Fruit fly (Drosophila melanogaster) whole organism, embryonic: Measurements from ENCODE around the gene smg.

Experiments
- ATbp ChIP-seq: fragments of 200-800 bp; sonication (Bioruptor generic); optimal IDR thresholded peaks from 2 replicates; lab custom pipeline; 2017; ENCODE audit warnings: missing biosample characterization, mild to moderate bottlenecking, missing genetic modification characterization, missing genetic modification reagents
- Abd-B ChIP-seq: fragments of 200-800 bp; sonication (Bioruptor generic); optimal IDR thresholded peaks from 2 replicates; lab custom pipeline; 2018; ENCODE audit warnings: missing biosample characterization, mild to moderate bottlenecking, missing genetic modification characterization, moderate library complexity
- Antp ChIP-seq: fragments of 200-800 bp; sonication (Bioruptor generic); optimal IDR thresholded peaks from 3 replicates; lab custom pipeline; 2016; ENCODE audit warnings: missing biosample characterization, missing genetic modification characterization
- BEAF-32 ChIP-seq: fragments of 200-800 bp; sonication (Bioruptor generic); optimal IDR thresholded peaks from 3 replicates; lab custom pipeline; 2017; ENCODE audit warnings: missing biosample characterization, missing genetic modification characterization, mild to moderate bottlenecking, moderate library complexity, missing genetic modification reagents
- C15 ChIP-seq: fragments of 200-800 bp; sonication (Bioruptor generic); IDR thresholded peaks from 3 replicates; pipeline ENCODE4 v1.3.6; 2022; ENCODE audit warnings: missing biosample characterization, missing genetic modification characterization
- CG11398 ChIP-seq: fragments of 200-800 bp; sonication (Bioruptor generic); optimal IDR thresholded peaks from 2 replicates; lab custom pipeline; 2016; ENCODE audit warnings: missing biosample characterization, missing genetic modification characterization
- CG12299 ChIP-seq: fragments of 200-800 bp; sonication (Bioruptor generic); optimal IDR thresholded peaks from 2 replicates; lab custom pipeline; 2018; ENCODE audit warnings: missing biosample characterization, mild to moderate bottlenecking, missing genetic modification characterization
- CG12744 ChIP-seq: fragments of 200-800 bp; sonication (Bioruptor generic); optimal IDR thresholded peaks from 2 replicates; lab custom pipeline; 2016; ENCODE audit warnings: missing biosample characterization, missing genetic modification characterization
- CG14441 ChIP-seq: fragments of 200-800 bp; sonication (Bioruptor generic); IDR thresholded peaks from 2 replicates; pipeline ENCODE4 v1.3.6; 2022; ENCODE audit warnings: missing biosample characterization, missing genetic modification characterization
- CG15696 ChIP-seq: fragments of 200-800 bp; sonication (Bioruptor generic); optimal IDR thresholded peaks from 2 replicates; lab custom pipeline; 2019; ENCODE audit warnings: missing biosample characterization, mild to moderate bottlenecking, missing genetic modification characterization, moderate library complexity
- CG18476 ChIP-seq: fragments of 200-800 bp; sonication (Bioruptor generic); optimal IDR thresholded peaks from 2 replicates; lab custom pipeline; 2016; ENCODE audit warnings: missing biosample characterization, mild to moderate bottlenecking, missing genetic modification characterization
- CG31441 ChIP-seq: fragments of 200-800 bp; sonication (Bioruptor generic); IDR thresholded peaks from 2 replicates; pipeline ENCODE4 v1.3.6; 2022; ENCODE audit warnings: missing biosample characterization, missing genetic modification characterization
- CG33557 ChIP-seq: fragments of 200-800 bp; sonication (Bioruptor generic); optimal IDR thresholded peaks from 2 replicates; lab custom pipeline; 2019; ENCODE audit warnings: missing biosample characterization, mild to moderate bottlenecking, missing genetic modification characterization, moderate library complexity
- CG3847 ChIP-seq: fragments of 200-800 bp; sonication (Bioruptor generic); IDR thresholded peaks from 2 replicates; pipeline ENCODE4 v1.3.6; 2022; ENCODE audit warnings: missing biosample characterization, missing genetic modification characterization
- CG4707 ChIP-seq: fragments of 200-800 bp; sonication (Bioruptor generic); optimal IDR thresholded peaks from 2 replicates; lab custom pipeline; 2018; ENCODE audit warnings: missing biosample characterization, mild to moderate bottlenecking, missing genetic modification characterization, moderate library complexity
- CG6654 ChIP-seq: fragments of 200-800 bp; sonication (Bioruptor generic); optimal IDR thresholded peaks from 2 replicates; lab custom pipeline; 2017; ENCODE audit warnings: missing biosample characterization, mild to moderate bottlenecking, missing genetic modification characterization
- CG6765 ChIP-seq: fragments of 200-800 bp; sonication (Bioruptor generic); optimal IDR thresholded peaks from 3 replicates; lab custom pipeline; 2017; ENCODE audit warnings: missing biosample characterization, mild to moderate bottlenecking, missing genetic modification characterization
- CG7556 ChIP-seq: fragments of 200-800 bp; sonication (Bioruptor generic); optimal IDR thresholded peaks from 2 replicates; lab custom pipeline; 2017; ENCODE audit warnings: missing biosample characterization, mild to moderate bottlenecking, missing genetic modification characterization
- CG8388 ChIP-seq: fragments of 200-800 bp; sonication (Bioruptor generic); optimal IDR thresholded peaks from 2 replicates; lab custom pipeline; 2019; ENCODE audit warnings: missing biosample characterization, mild to moderate bottlenecking, missing genetic modification characterization, moderate library complexity
- Doc3 ChIP-seq: fragments of 200-800 bp; sonication (Bioruptor generic); IDR thresholded peaks from 3 replicates; pipeline ENCODE4 v1.3.6; 2022; ENCODE audit warnings: missing biosample characterization, missing genetic modification characterization; ENCODE audit not compliant: partially characterized antibody
- Fer1 ChIP-seq: fragments of 200-800 bp; sonication (Bioruptor generic); optimal IDR thresholded peaks from 2 replicates; lab custom pipeline; 2017; ENCODE audit warnings: missing biosample characterization, mild to moderate bottlenecking, missing genetic modification characterization
- H2.0 ChIP-seq: fragments of 200-800 bp; sonication (Bioruptor generic); IDR thresholded peaks from 2 replicates; pipeline ENCODE4 v1.3.6; 2022; ENCODE audit warnings: missing biosample characterization, missing genetic modification characterization
- HLH3B ChIP-seq: fragments of 200-800 bp; sonication (Bioruptor generic); IDR thresholded peaks from 2 replicates; pipeline ENCODE4 v1.3.6; 2022; ENCODE audit warnings: missing biosample characterization, missing genetic modification characterization
- HLHmδ ChIP-seq: fragments of 200-800 bp; sonication (Bioruptor generic); optimal IDR thresholded peaks from 2 replicates; lab custom pipeline; 2018; ENCODE audit warnings: missing biosample characterization, mild to moderate bottlenecking, missing genetic modification characterization, moderate library complexity
- Max ChIP-seq: fragments of 200-800 bp; sonication (Bioruptor generic); optimal IDR thresholded peaks from 2 replicates; lab custom pipeline; 2016; ENCODE audit warnings: missing biosample characterization, mild to moderate bottlenecking, missing genetic modification characterization
- Myb ChIP-seq: fragments of 200-800 bp; sonication (Bioruptor generic); optimal IDR thresholded peaks from 2 replicates; lab custom pipeline; 2016; ENCODE audit warnings: missing biosample characterization, missing genetic modification characterization
- NC2β ChIP-seq: fragments of 200-800 bp; sonication (Bioruptor generic); optimal IDR thresholded peaks from 2 replicates; lab custom pipeline; 2016; ENCODE audit warnings: missing biosample characterization, missing genetic modification characterization
- NFAT ChIP-seq: fragments of 200-800 bp; sonication (Bioruptor generic); IDR thresholded peaks from 2 replicates; pipeline ENCODE4 v1.3.6; 2022; ENCODE audit warnings: missing biosample characterization, missing genetic modification characterization
- Nf-YC ChIP-seq: fragments of 200-800 bp; optimal IDR thresholded peaks from 3 replicates; lab custom pipeline; 2019; ENCODE audit warnings: missing biosample characterization, mild to moderate bottlenecking, missing genetic modification characterization, moderate library complexity
- Ravus ChIP-seq: fragments of 200-800 bp; sonication (Bioruptor generic); IDR thresholded peaks from 2 replicates; pipeline ENCODE4 v1.3.6; 2022; ENCODE audit warnings: missing biosample characterization, missing genetic modification characterization
- Side ChIP-seq: fragments of 200-800 bp; sonication (Bioruptor generic); optimal IDR thresholded peaks from 2 replicates; lab custom pipeline; 2016; ENCODE audit warnings: missing biosample characterization, missing genetic modification characterization
- Stat92E ChIP-seq, 3 experiments: fragments of >200 bp in 2 of 3; fragments of 200-800 bp in 1 of 3; sonication (Bioruptor generic) in 1 of 3; optimal IDR thresholded peaks; 2 replicates each; lab custom pipeline; 2017 to 2019; ENCODE audit warnings: missing biosample characterization in 3 of 3, missing genetic modification characterization in 3 of 3, mild to moderate bottlenecking in 1 of 3, moderate library complexity in 1 of 3
- az2 ChIP-seq: fragments of 200-800 bp; sonication (Bioruptor generic); optimal IDR thresholded peaks from 3 replicates; lab custom pipeline; 2016; ENCODE audit warnings: missing biosample characterization, missing genetic modification characterization
- cas ChIP-seq: fragments of 200-800 bp; sonication (Bioruptor generic); IDR thresholded peaks from 2 replicates; pipeline ENCODE4 v1.3.6; 2022; ENCODE audit warnings: missing biosample characterization, missing genetic modification characterization
- cg ChIP-seq: fragments of 200-800 bp; sonication (Bioruptor generic); optimal IDR thresholded peaks from 3 replicates; lab custom pipeline; 2019; ENCODE audit warnings: missing biosample characterization, mild to moderate bottlenecking, missing genetic modification characterization, moderate library complexity
- chinmo ChIP-seq: fragments of 200-800 bp; sonication (Bioruptor generic); IDR thresholded peaks from 4 replicates; pipeline ENCODE4 v1.3.6; 2022; ENCODE audit warnings: missing biosample characterization, missing genetic modification characterization; ENCODE audit not compliant: partially characterized antibody
- crc ChIP-seq: fragments of 200-800 bp; sonication (Bioruptor generic); optimal IDR thresholded peaks from 2 replicates; lab custom pipeline; 2016; ENCODE audit warnings: missing biosample characterization, missing genetic modification characterization
- crp ChIP-seq, 2 experiments: fragments of 200-800 bp; sonication (Bioruptor generic); optimal IDR thresholded peaks; 2 replicates in 1 of 2; 3 replicates in 1 of 2; lab custom pipeline; 2017; ENCODE audit warnings: missing biosample characterization in 2 of 2, missing genetic modification characterization in 2 of 2, mild to moderate bottlenecking in 1 of 2, moderate library complexity in 1 of 2
- dm ChIP-seq: fragments of 200-800 bp; sonication (Bioruptor generic); optimal IDR thresholded peaks from 3 replicates; lab custom pipeline; 2016; ENCODE audit warnings: missing biosample characterization, missing genetic modification characterization
- ems ChIP-seq: fragments of 200-800 bp; sonication (Bioruptor generic); optimal IDR thresholded peaks from 3 replicates; lab custom pipeline; 2016; ENCODE audit warnings: missing biosample characterization, missing genetic modification characterization
- esg ChIP-seq: fragments of 200-800 bp; sonication (Bioruptor generic); conservative IDR thresholded peaks from 2 replicates; pipeline ENCODE4 v1.3.6; 2022; ENCODE audit warnings: missing biosample characterization, missing genetic modification characterization
- ham ChIP-seq: fragments of 200-800 bp; sonication (Bioruptor generic); IDR thresholded peaks from 2 replicates; pipeline ENCODE4 v1.3.6; 2022; ENCODE audit warnings: missing biosample characterization, missing genetic modification characterization
- hbn ChIP-seq: fragments of 200-800 bp; sonication (Bioruptor generic); IDR thresholded peaks from 2 replicates; pipeline ENCODE4 v1.3.6; 2022; ENCODE audit warnings: missing biosample characterization, missing genetic modification characterization; ENCODE audit not compliant: partially characterized antibody
- her ChIP-seq: fragments of 200-800 bp; sonication (Bioruptor generic); optimal IDR thresholded peaks from 2 replicates; lab custom pipeline; 2016; ENCODE audit warnings: missing biosample characterization, missing genetic modification characterization
- ken ChIP-seq: fragments of 200-800 bp; sonication (Bioruptor generic); IDR thresholded peaks from 3 replicates; pipeline ENCODE4 v1.3.6; 2022; ENCODE audit warnings: missing biosample characterization, missing genetic modification characterization
- maf-S ChIP-seq: fragments of 200-800 bp; sonication (Bioruptor generic); optimal IDR thresholded peaks from 2 replicates; lab custom pipeline; 2016; ENCODE audit warnings: missing biosample characterization, missing genetic modification characterization
- mam ChIP-seq: fragments of 200-800 bp; sonication (Bioruptor generic); optimal IDR thresholded peaks from 3 replicates; lab custom pipeline; 2016; ENCODE audit warnings: missing biosample characterization, missing genetic modification characterization
- p53 ChIP-seq: fragments of 200-800 bp; sonication (Bioruptor generic); optimal IDR thresholded peaks from 2 replicates; lab custom pipeline; 2016; ENCODE audit warnings: missing biosample characterization, missing genetic modification characterization
- ranshi ChIP-seq: fragments of 200-800 bp; sonication (Bioruptor generic); IDR thresholded peaks from 2 replicates; pipeline ENCODE4 v1.3.6; 2022; ENCODE audit warnings: missing biosample characterization, missing genetic modification characterization
- tna ChIP-seq: fragments of 200-800 bp; sonication (Bioruptor generic); IDR thresholded peaks from 2 replicates; pipeline ENCODE4 v1.3.6; 2022; ENCODE audit warnings: missing biosample characterization, missing genetic modification characterization; ENCODE audit not compliant: partially characterized antibody

The smg gene

dm6 chr3L:8985848-8986320, 11.9 kb downstream of the smg start, which contains the start of gene Galk (continued):
- TF ChIP-seq C15 (GFP tag; lab: Robert Waterston, UW) (0 out of 3 replicates have a peak, but pooled peaks have one; percentile 57), esg (GFP tag; lab: Robert Waterston, UW) (no peak), dm (GFP tag; lab: Kevin White, UChicago) (no peak), Abd-B (GFP tag; lab: Kevin White, UChicago) (no peak), CG12299 (tag; lab: Kevin White, UChicago) (peak; percentile 48), Myb (GFP tag; lab: Kevin White, UChicago) (no peak), Antp (peak; percentile 64), CG6765 (GFP tag; lab: Kevin White, UChicago) (peak; percentile 68), CG15696 (tag; lab: Kevin White, UChicago) (no peak), HLHmδ (no peak), CG7556 (GFP tag; lab: Kevin White, UChicago) (peak; percentile 28), p53 (GFP tag; lab: Kevin White, UChicago) (no peak), CG8388 (GFP tag; lab: Kevin White, UChicago) (no peak), CG18476 (GFP tag; lab: Kevin White, UChicago) (peak; percentile 8), CG31441 (0 out of 2 replicates have a peak, but pooled peaks have one; percentile 27), ems (peak; percentile 30), ATbp (GFP tag; lab: Kevin White, UChicago) (peak; percentile 83), Side (GFP tag; lab: Kevin White, UChicago) (peak; percentile 66), CG3847 (GFP tag; lab: Robert Waterston, UW) (peak; percentile 63; the same call in 1 of the 2 replicates), ranshi (GFP tag; lab: Robert Waterston, UW) (peak; percentile 59; the same call in 1 of the 2 replicates), az2 (peak; percentile 64), ken (peak; percentile 62; the same call in 1 of the 3 replicates), CG6654 (no peak), CG33557 (GFP tag; lab: Kevin White, UChicago) (peak; percentile 56), Fer1 (GFP tag; lab: Kevin White, UChicago) (peak; percentile 72), Ravus (peak; percentile 4; the same call in 1 of the 2 replicates), maf-S (GFP tag; lab: Kevin White, UChicago) (peak; percentile 19), crp (GFP tag; optimal IDR thresholded peaks at IDR 0.05; lab: Kevin White, UChicago) (no peak), hbn (GFP tag; lab: Robert Waterston, UW) (no peak), CG12744 (GFP tag; lab: Kevin White, UChicago) (no peak), tna (GFP tag; lab: Robert Waterston, UW) (no peak), Stat92E (GFP tag; optimal IDR thresholded peaks at IDR 0.05; lab: Kevin White, UChicago) (no peak), CG4707 (GFP tag; lab: Kevin White, UChicago) (peak; percentile 53), H2.0 (GFP tag; lab: Robert Waterston, UW) (peak; percentile 63), her (GFP tag; lab: Kevin White, UChicago) (peak; percentile 65), crc (GFP tag; lab: Kevin White, UChicago) (no peak), HLH3B (GFP tag; lab: Robert Waterston, UW) (peak; percentile 31; the same call in 1 of the 2 replicates), ham (no peak), cas (GFP tag; lab: Robert Waterston, UW) (peak; percentile 31; the same call in 1 of the 2 replicates), chinmo (GFP tag; lab: Robert Waterston, UW) (no peak), NC2β (GFP tag; lab: Kevin White, UChicago) (no peak), NFAT (peak; percentile 87), BEAF-32 (GFP tag; lab: Kevin White, UChicago) (no peak), CG14441 (GFP tag; lab: Robert Waterston, UW) (peak; percentile 82), Doc3 (GFP tag; lab: Robert Waterston, UW) (no peak), Nf-YC (tag; lab: Kevin White, UChicago) (peak; percentile 5), CG11398 (peak; percentile 60), cg (GFP tag; lab: Kevin White, UChicago) (no peak), mam (GFP tag; lab: Kevin White, UChicago) (peak; percentile 82), Max (GFP tag; lab: Kevin White, UChicago) (no peak)
